Fruit fly (Drosophila melanogaster): ENCODE data around the gene Hpf1.
A peak's percentile ranks its signal among the peaks of the same experiment; 100 is the strongest.

Hpf1 gene

DNA sequence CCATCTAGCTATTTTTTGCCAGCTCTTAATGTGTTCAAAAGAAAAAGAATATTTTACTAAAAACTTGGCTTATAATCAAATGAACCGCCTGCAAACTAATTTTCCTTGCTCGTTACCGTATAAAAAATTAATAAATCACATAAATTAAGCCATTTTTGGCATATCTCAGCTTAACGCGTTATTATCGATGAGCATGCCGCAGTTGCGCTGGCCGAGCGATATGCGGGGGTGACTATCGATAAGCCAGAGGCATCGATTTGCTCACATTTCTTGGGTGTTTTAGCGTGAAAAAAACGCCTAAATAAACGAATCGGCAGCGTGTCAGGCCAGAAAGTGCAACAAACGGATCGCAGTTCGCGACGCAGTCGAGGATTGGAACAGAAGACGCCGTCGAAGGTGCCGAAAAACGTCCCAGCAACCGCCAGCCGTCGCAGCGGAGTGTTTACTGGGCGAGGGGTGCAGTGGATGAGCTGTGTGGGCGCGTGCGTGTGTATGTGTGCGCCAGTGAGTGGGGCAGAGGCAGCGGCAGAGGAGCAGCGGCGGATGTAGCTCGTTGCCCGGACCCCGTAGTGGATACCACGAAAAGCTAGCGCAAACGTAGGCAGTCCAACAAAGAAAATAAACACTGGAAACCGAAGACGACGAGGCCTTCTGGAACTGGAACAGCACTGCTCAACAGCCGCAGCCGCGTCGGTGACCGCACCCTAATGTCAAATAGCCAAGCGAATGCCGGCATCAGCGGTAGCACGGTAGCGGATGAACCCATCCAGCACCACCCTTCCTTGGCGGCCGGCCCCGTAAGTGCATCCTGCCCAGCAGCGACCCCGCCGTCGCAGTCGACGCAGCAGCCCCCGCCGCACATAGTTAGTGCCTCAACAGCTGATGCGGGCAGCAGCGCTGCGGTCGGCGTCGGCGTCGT, 49.1 kb upstream of the Hpf1 start, which contains the start of the genes Sym and Madm (continued):
- TF ChIP-seq CG1529 (GFP tag; optimal IDR thresholded peaks at IDR 0.05) = no peak
- TF ChIP-seq HmgZ (tag; optimal IDR thresholded peaks at IDR 0.05) = peak; percentile 58
- no peak for TF ChIP-seq CG1024 (GFP tag; IDR thresholded peaks at IDR 0.05)
- peak; percentile 76 for TF ChIP-seq amos (GFP tag; IDR thresholded peaks at IDR 0.05; ENCODE audit: partially characterized antibody)
- TF ChIP-seq Rx (GFP tag; IDR thresholded peaks at IDR 0.05) = no peak
- no peak for TF ChIP-seq tup (GFP tag; optimal IDR thresholded peaks at IDR 0.05)
- TF ChIP-seq mld (GFP tag; IDR thresholded peaks at IDR 0.05; ENCODE audit: partially characterized antibody) = no peak; the same call in 2 of the 3 replicates
- peak in 1 of 2 experiments; percentile 22 for TF ChIP-seq bsh (GFP tag; optimal IDR thresholded peaks at IDR 0.05)
- peak; percentile 80 for TF ChIP-seq phol (tag; optimal IDR thresholded peaks at IDR 0.05)
- TF ChIP-seq eve (GFP tag; optimal IDR thresholded peaks at IDR 0.05) = no peak
- TF ChIP-seq CG16779 (GFP tag; IDR thresholded peaks at IDR 0.05) = no peak
- TF ChIP-seq knrl (GFP tag; IDR thresholded peaks at IDR 0.05; ENCODE audit: partially characterized antibody) = peak; percentile 91
- TF ChIP-seq CG16813 (GFP tag; IDR thresholded peaks at IDR 0.05; ENCODE audit: partially characterized antibody) = peak; percentile 89
- TF ChIP-seq CG15073 (GFP tag; optimal IDR thresholded peaks at IDR 0.05) = no peak
- TF ChIP-seq CG8478 (optimal IDR thresholded peaks at IDR 0.05) = peak; percentile 64
- peak; percentile 79 for TF ChIP-seq trem (tag; optimal IDR thresholded peaks at IDR 0.05)
- peak; percentile 33 for TF ChIP-seq CG1602 (GFP tag; optimal IDR thresholded peaks at IDR 0.05)
- peak; percentile 16 for TF ChIP-seq Dek (tag; optimal IDR thresholded peaks at IDR 0.05)
- TF ChIP-seq CG4854 (GFP tag; optimal IDR thresholded peaks at IDR 0.05) = peak; percentile 18
- peak; percentile 19 to 48 for TF ChIP-seq dpn (GFP tag; optimal IDR thresholded peaks at IDR 0.05)
- TF ChIP-seq CG16863 (GFP tag; optimal IDR thresholded peaks at IDR 0.05) = no peak
- peak; percentile 54 for TF ChIP-seq CG18599 (GFP tag; optimal IDR thresholded peaks at IDR 0.05)
- TF ChIP-seq tap (tag; optimal IDR thresholded peaks at IDR 0.05) = no peak
- TF ChIP-seq MESR4 (GFP tag; optimal IDR thresholded peaks at IDR 0.05) = peak; percentile 96
- TF ChIP-seq CG6791 (GFP tag; IDR thresholded peaks at IDR 0.05; ENCODE audit: partially characterized antibody) = peak; percentile 64
- TF ChIP-seq onecut (GFP tag; IDR thresholded peaks at IDR 0.05) = peak; percentile 46; the same call in 1 of the 2 replicates
- TF ChIP-seq salm (tag; optimal IDR thresholded peaks at IDR 0.05) = no peak
- TF ChIP-seq sim (GFP tag; IDR thresholded peaks at IDR 0.05) = no peak
- TF ChIP-seq sd (tag; optimal IDR thresholded peaks at IDR 0.05) = peak; percentile 73
- TF ChIP-seq CG2129 (GFP tag; IDR thresholded peaks at IDR 0.05; ENCODE audit: partially characterized antibody) = peak; percentile 69
- TF ChIP-seq fu2 (GFP tag; optimal IDR thresholded peaks at IDR 0.05) = peak; percentile 32
- TF ChIP-seq HLH4C (GFP tag; IDR thresholded peaks at IDR 0.05; ENCODE audit: partially characterized antibody) = peak; percentile 94
- no peak for TF ChIP-seq ranshi (GFP tag; IDR thresholded peaks at IDR 0.05)
- TF ChIP-seq Sin3A (optimal IDR thresholded peaks at IDR 0.05) = peak; percentile 96
- peak; percentile 37 for TF ChIP-seq bab2 (GFP tag; optimal IDR thresholded peaks at IDR 0.05)
- no peak for TF ChIP-seq CG13296 (GFP tag; optimal IDR thresholded peaks at IDR 0.05)
- peak; percentile 50 for TF ChIP-seq zen (tag; optimal IDR thresholded peaks at IDR 0.05)
- peak; percentile 88 for TF ChIP-seq hb (GFP tag; IDR thresholded peaks at IDR 0.05; ENCODE audit: partially characterized antibody)
- TF ChIP-seq kay (GFP tag; optimal IDR thresholded peaks at IDR 0.05) = peak; percentile 4
- TF ChIP-seq CG11560 (tag; IDR thresholded peaks at IDR 0.05) = no peak
- TF ChIP-seq stc (GFP tag; IDR thresholded peaks at IDR 0.05) = no peak
- no peak for TF ChIP-seq Poxn (GFP tag; IDR thresholded peaks at IDR 0.05)
- TF ChIP-seq ato (GFP tag; IDR thresholded peaks at IDR 0.05; ENCODE audit: partially characterized antibody) = no peak
- TF ChIP-seq CG10366 (GFP tag; IDR thresholded peaks at IDR 0.05) = peak; percentile 19; the same call in 1 of the 2 replicates
- TF ChIP-seq pzg (GFP tag; optimal IDR thresholded peaks at IDR 0.05) = peak; percentile 66
- no peak for TF ChIP-seq CG4424 (GFP tag; optimal IDR thresholded peaks at IDR 0.05)
- no peak for TF ChIP-seq CG7357 (GFP tag; IDR thresholded peaks at IDR 0.05)
- TF ChIP-seq sc (optimal IDR thresholded peaks at IDR 0.05) = no peak
- no peak for TF ChIP-seq sc (GFP tag; optimal IDR thresholded peaks at IDR 0.05)

All from whole organism, embryonic.